Fruit fly (Drosophila melanogaster) whole organism, embryonic: ENCODE measurements around the gene CG14052.
A peak's percentile ranks its signal among the peaks of the same experiment; 100 is the strongest.

Source experiments
- Atf3 ChIP-seq: fragments of 200-800 bp; sonication (Bioruptor generic); optimal IDR thresholded peaks from 3 replicates; lab custom pipeline; 2016; ENCODE audit warnings: missing biosample characterization, missing genetic modification characterization
- CG10959 ChIP-seq: fragments of 200-800 bp; sonication (Bioruptor generic); IDR thresholded peaks from 2 replicates; pipeline ENCODE4 v1.3.6; 2022; ENCODE audit warnings: missing biosample characterization, missing genetic modification characterization
- CG13775 ChIP-seq: fragments of 200-800 bp; sonication (Bioruptor generic); optimal IDR thresholded peaks from 3 replicates; lab custom pipeline; 2017; ENCODE audit warnings: missing biosample characterization, mild to moderate bottlenecking, missing genetic modification characterization
- CG14667 ChIP-seq: fragments of 200-800 bp; sonication (Bioruptor generic); IDR thresholded peaks from 2 replicates; pipeline ENCODE4 v1.3.6; 2022; ENCODE audit warnings: missing biosample characterization, missing genetic modification characterization
- CG15073 ChIP-seq: fragments of 200-800 bp; sonication (Bioruptor generic); optimal IDR thresholded peaks from 2 replicates; lab custom pipeline; 2016; ENCODE audit warnings: missing biosample characterization, missing genetic modification characterization
- CG16813 ChIP-seq: fragments of 200-800 bp; sonication (Bioruptor generic); IDR thresholded peaks from 3 replicates; pipeline ENCODE4 v1.3.6; 2022; ENCODE audit warnings: missing biosample characterization, missing genetic modification characterization; ENCODE audit not compliant: partially characterized antibody
- CG2116 ChIP-seq: fragments of 200-800 bp; sonication (Bioruptor generic); optimal IDR thresholded peaks from 3 replicates; lab custom pipeline; 2018; ENCODE audit warnings: missing biosample characterization, mild to moderate bottlenecking, missing genetic modification characterization
- CG2712 ChIP-seq: fragments of 200-800 bp; optimal IDR thresholded peaks from 3 replicates; lab custom pipeline; 2019; ENCODE audit warnings: missing biosample characterization, mild to moderate bottlenecking, missing genetic modification characterization, moderate library complexity
- CG8478 ChIP-seq: fragments of >200 bp; optimal IDR thresholded peaks from 2 replicates; lab custom pipeline; 2018
- Neu2 ChIP-seq: fragments of 200-800 bp; sonication (Bioruptor generic); optimal IDR thresholded peaks from 3 replicates; lab custom pipeline; 2016; ENCODE audit warnings: missing biosample characterization, missing genetic modification characterization, borderline replicate concordance
- Ravus ChIP-seq: fragments of 200-800 bp; sonication (Bioruptor generic); IDR thresholded peaks from 2 replicates; pipeline ENCODE4 v1.3.6; 2022; ENCODE audit warnings: missing biosample characterization, missing genetic modification characterization
- Trl ChIP-seq, 3 experiments: fragments of >200 bp in 2 of 3; fragments of 200-800 bp in 1 of 3; sonication (Bioruptor generic) in 1 of 3; optimal IDR thresholded peaks; 2 replicates in 1 of 3; 3 replicates in 2 of 3; lab custom pipeline; 2016 to 2017; ENCODE audit warnings: missing biosample characterization in 1 of 3, missing genetic modification characterization in 1 of 3
- abd-A ChIP-seq: fragments of 200-800 bp; sonication (Bioruptor generic); optimal IDR thresholded peaks from 3 replicates; lab custom pipeline; 2019; ENCODE audit warnings: missing biosample characterization, mild to moderate bottlenecking, missing genetic modification characterization, moderate library complexity
- al ChIP-seq: fragments of 200-800 bp; sonication (Bioruptor generic); IDR thresholded peaks from 2 replicates; pipeline ENCODE4 v1.3.6; 2022; ENCODE audit warnings: missing biosample characterization, missing genetic modification characterization
- bigmax ChIP-seq: fragments of 200-800 bp; sonication (Bioruptor generic); optimal IDR thresholded peaks from 2 replicates; lab custom pipeline; 2018; ENCODE audit warnings: missing biosample characterization, mild to moderate bottlenecking, missing genetic modification characterization
- chm ChIP-seq: fragments of 200-800 bp; sonication (Bioruptor generic); IDR thresholded peaks from 2 replicates; pipeline ENCODE4 v1.3.6; 2022; ENCODE audit warnings: missing biosample characterization, missing genetic modification characterization
- lola ChIP-seq, 3 experiments: fragments of >200 bp in 2 of 3; fragments of 200-800 bp in 1 of 3; sonication (Bioruptor generic) in 1 of 3; optimal IDR thresholded peaks; 2 replicates each; lab custom pipeline; 2017 to 2019; ENCODE audit warnings: missing biosample characterization in 3 of 3, missing genetic modification characterization in 3 of 3, mild to moderate bottlenecking in 1 of 3, moderate library complexity in 1 of 3
- prd ChIP-seq, 3 experiments: fragments of >200 bp in 2 of 3; fragments of 200-800 bp in 1 of 3; sonication (Bioruptor generic) in 1 of 3; optimal IDR thresholded peaks in 2 of 3; IDR thresholded peaks in 1 of 3; 2 replicates in 2 of 3; 3 replicates in 1 of 3; pipeline versions ENCODE4 v1.3.6 to Lab custom; 2017 to 2022; ENCODE audit warnings: missing biosample characterization in 1 of 3, missing genetic modification characterization in 1 of 3
- repo ChIP-seq: fragments of 200-800 bp; sonication (Bioruptor generic); optimal IDR thresholded peaks from 2 replicates; lab custom pipeline; 2016; ENCODE audit warnings: missing biosample characterization, missing genetic modification characterization
- sens ChIP-seq: fragments of 200-800 bp; sonication (Bioruptor generic); peaks from one replicate; lab custom pipeline; 2016; ENCODE audit warnings: missing biosample characterization, missing genetic modification characterization
- tin ChIP-seq: fragments of 200-800 bp; sonication (Bioruptor generic); optimal IDR thresholded peaks from 3 replicates; lab custom pipeline; 2016; ENCODE audit warnings: missing biosample characterization, missing genetic modification characterization
- zfh1 ChIP-seq: fragments of 200-800 bp; sonication (Bioruptor generic); IDR thresholded peaks from 3 replicates; pipeline ENCODE4 v1.3.6; 2022; ENCODE audit warnings: missing biosample characterization, missing genetic modification characterization

CG14052 gene

DNA sequence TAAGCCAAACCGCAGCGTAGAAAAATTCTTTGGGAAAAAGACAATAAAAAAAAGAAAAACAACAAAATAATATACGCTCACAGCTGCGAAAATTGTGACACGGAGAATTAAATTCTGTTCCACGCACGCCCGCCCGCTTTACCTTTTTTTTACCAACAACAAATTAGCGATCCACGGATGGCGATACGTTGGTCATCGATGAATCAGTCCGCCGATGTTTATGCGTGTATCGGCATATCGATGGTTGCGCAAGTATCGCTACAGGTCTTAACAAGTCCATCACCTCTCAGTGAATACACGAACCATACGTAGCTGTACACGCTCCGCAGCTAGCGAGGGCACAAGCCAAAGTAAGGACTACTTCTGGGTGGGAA lies 47.0 kb downstream of the CG14052 start, which contains the start of gene CG2924 (continued):
- TF ChIP-seq bigmax (GFP tag; lab: Kevin White, UChicago) = no peak
- TF ChIP-seq abd-A (tag; lab: Kevin White, UChicago) = no peak
- TF ChIP-seq chm (GFP tag; lab: Robert Waterston, UW) = peak; percentile 64
- peak; percentile 40 for TF ChIP-seq CG13775 (GFP tag; lab: Kevin White, UChicago)
- TF ChIP-seq sens = peak; percentile 84
- peak; percentile 72; the same call in 2 of the 3 replicates for TF ChIP-seq zfh1 (GFP tag; lab: Robert Waterston, UW)
- peak; percentile 87 for TF ChIP-seq CG2116 (GFP tag; lab: Kevin White, UChicago)
- no peak for TF ChIP-seq Ravus
- no peak for TF ChIP-seq prd (optimal IDR thresholded peaks at IDR 0.05; lab: Kevin White, UChicago)
- peak; percentile 65 for TF ChIP-seq prd (GFP tag; IDR thresholded peaks at IDR 0.05; lab: Robert Waterston, UW)
- TF ChIP-seq Neu2 = peak; percentile 17
- TF ChIP-seq CG10959 (GFP tag; lab: Robert Waterston, UW) = peak; percentile 29; the same call in 1 of the 2 replicates
- no peak for TF ChIP-seq repo (GFP tag; lab: Kevin White, UChicago)
- peak; percentile 53 for TF ChIP-seq CG2712
- no peak for TF ChIP-seq Atf3 (GFP tag; lab: Kevin White, UChicago)
- TF ChIP-seq CG16813 (GFP tag; lab: Robert Waterston, UW) = peak; percentile 100
- peak; percentile 67 for TF ChIP-seq tin (GFP tag; lab: Kevin White, UChicago)
- no peak for TF ChIP-seq CG15073 (GFP tag; lab: Kevin White, UChicago)
- TF ChIP-seq CG14667 (GFP tag; lab: Robert Waterston, UW) = no peak
- no peak for TF ChIP-seq Trl (optimal IDR thresholded peaks at IDR 0.05; lab: Kevin White, UChicago)
- TF ChIP-seq Trl (GFP tag; optimal IDR thresholded peaks at IDR 0.05; lab: Kevin White, UChicago) = peak; percentile 36
- TF ChIP-seq CG8478 (lab: Kevin White, UChicago) = no peak
- no peak for TF ChIP-seq lola (GFP tag; optimal IDR thresholded peaks at IDR 0.05; lab: Kevin White, UChicago)
- TF ChIP-seq al (GFP tag; lab: Robert Waterston, UW) = peak; percentile 39
